Fruit fly (Drosophila melanogaster) whole organism: ENCODE data around the gene Mettl5.

Experiments
- CG8478 ChIP-seq: fragments of >200 bp; optimal IDR thresholded peaks from 2 replicates; lab custom pipeline; 2018; ENCODE audit warnings: inconsistent platforms
- Dll ChIP-seq: fragments of >200 bp; optimal IDR thresholded peaks from 2 replicates; lab custom pipeline; 2017
- EcR ChIP-seq, 2 experiments: fragments of >200 bp; optimal IDR thresholded peaks; 2 replicates each; lab custom pipeline; 2017; ENCODE audit warnings: missing biosample characterization in 2 of 2, missing genetic modification characterization in 2 of 2, missing genetic modification reagents in 2 of 2
- pan ChIP-seq: fragments of >200 bp; optimal IDR thresholded peaks from 2 replicates; lab custom pipeline; 2017
- usp ChIP-seq: fragments of >200 bp; optimal IDR thresholded peaks from 2 replicates; lab custom pipeline; 2017; ENCODE audit warnings: missing biosample characterization, missing genetic modification characterization, mixed read lengths

DNA sequence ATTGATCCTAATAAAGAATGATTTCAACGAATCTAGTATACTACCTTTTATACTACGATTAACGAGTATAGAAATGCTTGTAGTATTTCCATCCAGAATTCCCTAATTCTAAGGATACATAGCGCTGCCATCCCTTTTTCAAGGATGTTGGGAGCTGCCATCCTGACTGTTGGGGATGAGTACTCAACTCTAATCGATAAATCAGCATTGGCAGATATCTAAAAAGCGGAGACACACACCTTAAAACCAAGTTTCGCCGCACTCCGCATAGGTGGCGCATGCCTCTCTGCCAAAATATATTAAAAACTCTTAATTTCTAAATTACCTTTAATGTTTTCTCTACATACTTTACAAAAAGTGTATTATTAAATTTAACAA lies 30.7 kb downstream of the Mettl5 start, which contains the start of gene fal:
- TF ChIP-seq usp (GFP tag; lab: Kevin White, UChicago): no peak
- TF ChIP-seq EcR (GFP tag; optimal IDR thresholded peaks at IDR 0.05; lab: Kevin White, UChicago): no peak
- TF ChIP-seq CG8478 (lab: Kevin White, UChicago): no peak
- TF ChIP-seq pan (lab: Kevin White, UChicago): no peak
- no peak for TF ChIP-seq Dll (lab: Kevin White, UChicago)
